Worm (Caenorhabditis elegans) whole organism, early embryonic: ENCODE results near the gene dtmk-1.

Experiments used
- B0310.2 ChIP-seq: sonication (generic microtip); optimal IDR thresholded peaks from 2 replicates; lab custom pipeline; 2016; ENCODE audit warnings: mild to moderate bottlenecking, missing genetic modification characterization, missing compliant biosample characterization
- F13C5.2 ChIP-seq: sonication (generic microtip); optimal IDR thresholded peaks from 2 replicates; lab custom pipeline; 2017; ENCODE audit warnings: mild to moderate bottlenecking, missing genetic modification characterization, inconsistent platforms, missing compliant biosample characterization
- aly-1 ChIP-seq: sonication (generic microtip); optimal IDR thresholded peaks from 2 replicates; lab custom pipeline; 2016; ENCODE audit warnings: missing genetic modification characterization, missing compliant biosample characterization
- ama-1 ChIP-seq: fragments of 150-350 bp; optimal IDR thresholded peaks from 2 replicates; lab custom pipeline; 2014
- ceh-13 ChIP-seq: fragments of 200-800 bp; sonication (Bioruptor generic); optimal IDR thresholded peaks from 2 replicates; lab custom pipeline; 2018; ENCODE audit warnings: mild to moderate bottlenecking, missing genetic modification characterization, missing compliant biosample characterization
- ceh-36 ChIP-seq: sonication (generic microtip); optimal IDR thresholded peaks from 2 replicates; lab custom pipeline; 2016; ENCODE audit warnings: missing genetic modification characterization, inconsistent platforms, missing compliant biosample characterization
- ets-7 ChIP-seq: sonication (generic microtip); optimal IDR thresholded peaks from 2 replicates; lab custom pipeline; 2016; ENCODE audit warnings: missing genotype, missing genetic modification characterization, missing compliant biosample characterization
- flt-1 ChIP-seq: fragments of 200-800 bp; sonication (Bioruptor generic); IDR thresholded peaks from 2 replicates; pipeline ENCODE4 v1.3.6; 2022; ENCODE audit warnings: missing genetic modification characterization, missing compliant biosample characterization
- hmbx-1 ChIP-seq: sonication (generic microtip); optimal IDR thresholded peaks from 2 replicates; lab custom pipeline; 2016; ENCODE audit warnings: mild to moderate bottlenecking, missing genetic modification characterization, missing compliant biosample characterization
- hmg-4 ChIP-seq: fragments of 200-800 bp; sonication (Bioruptor generic); optimal IDR thresholded peaks from 2 replicates; lab custom pipeline; 2018; ENCODE audit warnings: mild to moderate bottlenecking, missing genetic modification characterization, missing compliant biosample characterization
- hnd-1 ChIP-seq: sonication (generic microtip); optimal IDR thresholded peaks from 2 replicates; lab custom pipeline; 2016; ENCODE audit warnings: missing genetic modification characterization, missing compliant biosample characterization
- pes-1 ChIP-seq: fragments of 200-800 bp; sonication (Bioruptor generic); IDR thresholded peaks from 2 replicates; pipeline ENCODE4 v1.3.6; 2022; ENCODE audit warnings: missing genetic modification reagents, missing genetic modification characterization, missing compliant biosample characterization
- scrt-1 ChIP-seq: fragments of 200-800 bp; sonication (Bioruptor generic); IDR thresholded peaks from 2 replicates; pipeline ENCODE4 v1.3.6; 2022; ENCODE audit warnings: missing genetic modification characterization, missing compliant biosample characterization
- sea-1 ChIP-seq: fragments of 200-800 bp; sonication (Bioruptor generic); conservative IDR thresholded peaks from 2 replicates; pipeline ENCODE4 v1.3.6; 2022; ENCODE audit warnings: missing genetic modification characterization, missing compliant biosample characterization
- tbx-11 ChIP-seq: fragments of 200-800 bp; sonication (Bioruptor generic); IDR thresholded peaks from 2 replicates; pipeline ENCODE4 v1.3.6; 2022; ENCODE audit warnings: missing genetic modification characterization, missing compliant biosample characterization
- tbx-37 ChIP-seq: fragments of 200-800 bp; sonication (Bioruptor generic); conservative IDR thresholded peaks from 2 replicates; pipeline ENCODE4 v1.3.6; 2022; ENCODE audit warnings: missing genetic modification reagents, missing genetic modification characterization, missing compliant biosample characterization
- tra-4 ChIP-seq: sonication (generic microtip); optimal IDR thresholded peaks from 2 replicates; lab custom pipeline; 2017; ENCODE audit warnings: missing genetic modification characterization, missing compliant biosample characterization

dtmk-1 gene

DNA sequence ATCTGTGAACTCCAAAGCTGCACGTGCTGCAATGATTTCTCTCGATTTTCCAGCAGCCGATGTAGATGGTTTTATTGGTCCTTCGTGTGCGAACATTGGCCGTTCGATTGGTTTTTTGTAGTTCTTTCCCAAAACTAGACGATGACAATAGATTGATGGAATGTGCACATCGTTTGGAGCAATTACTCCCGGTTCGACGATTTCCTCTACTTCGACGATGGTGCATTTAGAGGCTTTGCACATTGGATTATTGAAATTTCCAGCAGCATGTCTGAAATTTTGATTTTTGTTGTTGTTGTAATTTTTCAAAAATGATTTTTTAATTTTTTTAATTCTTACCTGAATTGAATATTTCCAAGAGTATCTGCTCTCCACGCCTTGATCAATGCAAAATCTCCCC lies 31.2 kb downstream of the dtmk-1 start:
- no peak for TF ChIP-seq B0310.2 (tag; lab: Kevin White, UChicago)
- TF ChIP-seq ceh-36 (tag; lab: Kevin White, UChicago): no peak
- TF ChIP-seq tbx-11 (GFP tag; lab: Robert Waterston, UW): no peak
- no peak for TF ChIP-seq F13C5.2
- no peak for TF ChIP-seq pes-1
- TF ChIP-seq flt-1 (GFP tag; lab: Robert Waterston, UW): no peak
- no peak for TF ChIP-seq ceh-13 (GFP tag; lab: Kevin White, UChicago)
- TF ChIP-seq tra-4 (tag; lab: Kevin White, UChicago): no peak

- TF ChIP-seq pes-1 (no peak), B0310.2 (tag; lab: Kevin White, UChicago) (no peak), tbx-11 (GFP tag; lab: Robert Waterston, UW) (no peak), tbx-37 (GFP tag; lab: Robert Waterston, UW) (no peak), ceh-13 (GFP tag; lab: Kevin White, UChicago) (no peak), F13C5.2 (no peak), ets-7 (tag; lab: Kevin White, UChicago) (no peak), hmbx-1 (tag; lab: Kevin White, UChicago) (no peak), hnd-1 (tag; lab: Kevin White, UChicago) (no peak), sea-1 (no peak), flt-1 (GFP tag; lab: Robert Waterston, UW) (no peak), aly-1 (tag; lab: Kevin White, UChicago) (no peak), scrt-1 (GFP tag; lab: Robert Waterston, UW) (no peak), tra-4 (tag; lab: Kevin White, UChicago) (no peak), ceh-36 (tag; lab: Kevin White, UChicago) (no peak), ama-1 (lab: Kevin White, UChicago) (no peak)
These were observed 31.8 kb downstream of the dtmk-1 start for ce11 chrII:9935044-9935599.

ce11 chrII:9934570-9934969 lies 32.3 kb downstream of the dtmk-1 start:
- TF ChIP-seq tbx-37 (GFP tag; lab: Robert Waterston, UW): no peak
- TF ChIP-seq ceh-13 (GFP tag; lab: Kevin White, UChicago): no peak
- no peak for TF ChIP-seq aly-1 (tag; lab: Kevin White, UChicago)
- no peak for TF ChIP-seq tbx-11 (GFP tag; lab: Robert Waterston, UW)
- no peak for TF ChIP-seq pes-1
- TF ChIP-seq flt-1 (GFP tag; lab: Robert Waterston, UW): no peak
- no peak for TF ChIP-seq ama-1 (lab: Kevin White, UChicago)
- no peak for TF ChIP-seq hmbx-1 (tag; lab: Kevin White, UChicago)
- no peak for TF ChIP-seq ceh-36 (tag; lab: Kevin White, UChicago)
- TF ChIP-seq ets-7 (tag; lab: Kevin White, UChicago): no peak
- TF ChIP-seq tra-4 (tag; lab: Kevin White, UChicago): no peak
- TF ChIP-seq F13C5.2: no peak
- TF ChIP-seq hnd-1 (tag; lab: Kevin White, UChicago): no peak
- TF ChIP-seq sea-1: no peak
- TF ChIP-seq hmg-4: no peak
- TF ChIP-seq B0310.2 (tag; lab: Kevin White, UChicago): no peak
- TF ChIP-seq scrt-1 (GFP tag; lab: Robert Waterston, UW): no peak

DNA sequence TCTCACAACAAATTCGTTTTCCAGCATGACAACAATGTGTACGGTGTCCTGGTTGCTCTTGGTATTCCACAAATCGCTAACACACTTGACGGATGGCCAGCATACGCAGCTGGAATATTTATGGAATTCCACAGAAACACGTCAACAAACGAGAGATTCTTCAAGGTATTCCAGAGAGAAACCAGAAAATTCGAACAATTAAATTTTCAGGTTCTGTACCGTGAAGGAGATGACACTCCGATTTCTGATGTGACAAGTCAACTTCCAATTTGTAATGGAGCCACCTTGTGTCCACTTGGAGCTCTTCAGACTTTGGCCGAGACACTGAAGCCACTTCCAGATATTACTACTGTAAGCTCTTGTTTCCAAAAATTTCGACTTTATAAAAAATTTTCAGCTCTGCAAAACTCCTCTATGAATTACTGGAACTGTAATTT lies 32.9 kb downstream of the dtmk-1 start:
- TF ChIP-seq tbx-11 (GFP tag; lab: Robert Waterston, UW) (no peak), hmbx-1 (tag; lab: Kevin White, UChicago) (no peak), scrt-1 (GFP tag; lab: Robert Waterston, UW) (no peak)

DNA sequence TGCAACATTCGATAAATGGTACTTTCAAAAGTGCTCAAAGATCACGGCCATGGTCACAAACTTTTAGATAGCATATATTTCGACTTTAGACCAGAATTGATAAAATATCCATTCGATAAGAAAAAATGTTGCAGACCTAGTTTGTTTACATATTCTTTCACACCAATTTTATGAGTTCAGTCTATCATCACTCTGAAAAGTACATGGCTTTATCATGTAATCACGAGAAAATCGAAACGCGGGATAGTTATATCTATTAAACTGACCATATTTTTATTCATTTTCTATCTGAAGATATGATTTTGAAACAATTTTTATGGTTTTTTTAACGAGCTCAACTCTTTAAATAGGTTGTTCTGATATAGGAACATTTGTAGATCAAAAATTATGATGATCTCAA lies 35.4 kb downstream of the dtmk-1 start, which contains the start of gene pho-11:
Gene pho-11 (plus strand): TSS at position 374 of the 400 bp plus-strand sequence.
- TF ChIP-seq flt-1 (GFP tag; lab: Robert Waterston, UW) (no peak), hmbx-1 (tag; lab: Kevin White, UChicago) (no peak), scrt-1 (GFP tag; lab: Robert Waterston, UW) (no peak), tbx-11 (GFP tag; lab: Robert Waterston, UW) (no peak), tra-4 (tag; lab: Kevin White, UChicago) (no peak), tbx-37 (GFP tag; lab: Robert Waterston, UW) (no peak), ceh-36 (tag; lab: Kevin White, UChicago) (no peak), sea-1 (no peak), ama-1 (lab: Kevin White, UChicago) (no peak), hmg-4 (no peak), F13C5.2 (no peak), pes-1 (no peak), ets-7 (tag; lab: Kevin White, UChicago) (no peak), ceh-13 (GFP tag; lab: Kevin White, UChicago) (no peak), hnd-1 (tag; lab: Kevin White, UChicago) (no peak)

ce11 chrII:9931012-9931411 lies 35.9 kb downstream of the dtmk-1 start:
- TF ChIP-seq tbx-37 (GFP tag; lab: Robert Waterston, UW): no peak
- no peak for TF ChIP-seq tbx-11 (GFP tag; lab: Robert Waterston, UW)
- TF ChIP-seq tra-4 (tag; lab: Kevin White, UChicago): no peak
- TF ChIP-seq sea-1: no peak
- TF ChIP-seq ceh-13 (GFP tag; lab: Kevin White, UChicago): no peak
- TF ChIP-seq pes-1: no peak
- TF ChIP-seq F13C5.2: peak; percentile 22
- no peak for TF ChIP-seq ceh-36 (tag; lab: Kevin White, UChicago)
- TF ChIP-seq hnd-1 (tag; lab: Kevin White, UChicago): no peak
- TF ChIP-seq ets-7 (tag; lab: Kevin White, UChicago): no peak
- no peak for TF ChIP-seq flt-1 (GFP tag; lab: Robert Waterston, UW)
- peak; percentile 21 for TF ChIP-seq ama-1 (lab: Kevin White, UChicago)
- TF ChIP-seq hmbx-1 (tag; lab: Kevin White, UChicago): no peak
- no peak for TF ChIP-seq aly-1 (tag; lab: Kevin White, UChicago)
- TF ChIP-seq scrt-1 (GFP tag; lab: Robert Waterston, UW): no peak
- TF ChIP-seq B0310.2 (tag; lab: Kevin White, UChicago): no peak
- no peak for TF ChIP-seq hmg-4

- TF ChIP-seq hnd-1 (tag; lab: Kevin White, UChicago): no peak
- TF ChIP-seq ceh-36 (tag; lab: Kevin White, UChicago): no peak
- no peak for TF ChIP-seq ets-7 (tag; lab: Kevin White, UChicago)
- no peak for TF ChIP-seq tbx-11 (GFP tag; lab: Robert Waterston, UW)
- no peak for TF ChIP-seq pes-1
- TF ChIP-seq F13C5.2: no peak
- no peak for TF ChIP-seq tbx-37 (GFP tag; lab: Robert Waterston, UW)
- TF ChIP-seq hmbx-1 (tag; lab: Kevin White, UChicago): no peak
- no peak for TF ChIP-seq hmg-4
- TF ChIP-seq ceh-13 (GFP tag; lab: Kevin White, UChicago): no peak
- TF ChIP-seq aly-1 (tag; lab: Kevin White, UChicago): no peak
These were observed 38.4 kb downstream of the dtmk-1 start for ce11 chrII:9928470-9928869.
